Fruit fly (Drosophila melanogaster): ENCODE data around the gene Hipk.

The Hipk gene

DNA sequence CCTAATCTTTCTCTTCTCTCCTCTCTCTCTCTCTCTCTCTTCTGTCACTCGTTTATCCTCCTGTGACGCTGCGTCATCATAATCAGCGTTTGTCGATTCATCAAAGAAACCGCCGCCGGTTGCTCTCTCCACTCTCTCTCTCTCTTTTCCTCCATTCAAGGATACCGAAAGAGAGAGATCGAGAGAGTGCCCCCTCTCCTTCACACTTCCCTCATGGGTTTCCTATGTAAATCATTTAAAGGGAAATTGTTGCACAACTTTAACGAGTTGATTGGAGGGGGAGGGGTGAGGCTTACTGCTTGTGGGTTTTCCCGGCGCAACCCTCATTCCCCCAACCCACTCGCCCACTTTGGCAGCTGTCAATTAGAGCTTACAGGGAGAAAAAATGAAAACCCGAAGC, 1.3 kb downstream of the Hipk start (continued):
- TF ChIP-seq fd64A (GFP tag; optimal IDR thresholded peaks at IDR 0.05) = no peak
- peak in 1 of 2 experiments; percentile 9 for TF ChIP-seq insv (GFP tag; optimal IDR thresholded peaks at IDR 0.05)
- peak in 1 of 2 experiments; percentile 67 for TF ChIP-seq Pdp1 (GFP tag; optimal IDR thresholded peaks at IDR 0.05)
- no peak for TF ChIP-seq Myb (GFP tag; optimal IDR thresholded peaks at IDR 0.05)
- TF ChIP-seq zen (tag; optimal IDR thresholded peaks at IDR 0.05) = peak; percentile 30
- no peak for TF ChIP-seq CG11085 (GFP tag; IDR thresholded peaks at IDR 0.05)
- TF ChIP-seq Lpt (GFP tag; optimal IDR thresholded peaks at IDR 0.05) = no peak
- TF ChIP-seq pb (GFP tag; optimal IDR thresholded peaks at IDR 0.05) = no peak
- no peak for TF ChIP-seq Fer3 (tag; optimal IDR thresholded peaks at IDR 0.05)
- peak; percentile 33; the same call in 1 of the 4 replicates for TF ChIP-seq Dll (GFP tag; IDR thresholded peaks at IDR 0.05; ENCODE audit: partially characterized antibody)
- TF ChIP-seq Gug (GFP tag; IDR thresholded peaks at IDR 0.05) = no peak
- no peak for TF ChIP-seq CG2202 (tag; optimal IDR thresholded peaks at IDR 0.05)
- TF ChIP-seq CG12104 (GFP tag; optimal IDR thresholded peaks at IDR 0.05) = no peak
- TF ChIP-seq her (GFP tag; optimal IDR thresholded peaks at IDR 0.05) = no peak
- TF ChIP-seq CG8924 (tag; optimal IDR thresholded peaks at IDR 0.05) = no peak
- TF ChIP-seq bcd (GFP tag; optimal IDR thresholded peaks at IDR 0.05) = no peak
- TF ChIP-seq gsb-n (tag; optimal IDR thresholded peaks at IDR 0.05) = no peak
- no peak for TF ChIP-seq Adf1 (GFP tag; IDR thresholded peaks at IDR 0.05)
- TF ChIP-seq klu (GFP tag; IDR thresholded peaks at IDR 0.05) = no peak
- no peak for TF ChIP-seq CG1647 (GFP tag; optimal IDR thresholded peaks at IDR 0.05)
- no peak for TF ChIP-seq tin (GFP tag; optimal IDR thresholded peaks at IDR 0.05)
- no peak for TF ChIP-seq exex (tag; optimal IDR thresholded peaks at IDR 0.05)
- TF ChIP-seq Mes4 (GFP tag; optimal IDR thresholded peaks at IDR 0.05) = no peak
- peak; percentile 60 for TF ChIP-seq CG3163 (GFP tag; optimal IDR thresholded peaks at IDR 0.05)
- TF ChIP-seq Jarid2 (GFP tag; optimal IDR thresholded peaks at IDR 0.05) = no peak
- no peak for TF ChIP-seq CG7839 (tag; optimal IDR thresholded peaks at IDR 0.05)
- no peak for TF ChIP-seq Nf-YB (GFP tag; optimal IDR thresholded peaks at IDR 0.05)
- no peak for TF ChIP-seq lbe (GFP tag; optimal IDR thresholded peaks at IDR 0.05)
- no peak for TF ChIP-seq H15 (GFP tag; IDR thresholded peaks at IDR 0.05)
- TF ChIP-seq pita (GFP tag; optimal IDR thresholded peaks at IDR 0.05) = no peak
- no peak for TF ChIP-seq ham (GFP tag; IDR thresholded peaks at IDR 0.05)
- no peak for TF ChIP-seq CG18764 (GFP tag; optimal IDR thresholded peaks at IDR 0.05)
- TF ChIP-seq z (GFP tag; IDR thresholded peaks at IDR 0.05) = peak; percentile 50; the same call in 1 of the 3 replicates
- TF ChIP-seq unc-4 (GFP tag; IDR thresholded peaks at IDR 0.05; ENCODE audit: partially characterized antibody) = 0 out of 2 replicates have a peak, but pooled peaks have one; percentile 29
- no peak for TF ChIP-seq br (optimal IDR thresholded peaks at IDR 0.05)
- no peak for TF ChIP-seq fu2 (GFP tag; optimal IDR thresholded peaks at IDR 0.05)
- no peak for TF ChIP-seq E2f2 (GFP tag; IDR thresholded peaks at IDR 0.05)
- peak; percentile 81 to 96 for TF ChIP-seq Trl (optimal IDR thresholded peaks at IDR 0.05)
- peak; percentile 21 for TF ChIP-seq Trl (GFP tag; optimal IDR thresholded peaks at IDR 0.05)
- no peak for TF ChIP-seq Hmx (GFP tag; optimal IDR thresholded peaks at IDR 0.05)
- no peak for TF ChIP-seq gsb (GFP tag; IDR thresholded peaks at IDR 0.05)
- TF ChIP-seq ase (GFP tag; IDR thresholded peaks at IDR 0.05) = no peak
- no peak for TF ChIP-seq CG33557 (GFP tag; optimal IDR thresholded peaks at IDR 0.05)
- TF ChIP-seq toy (GFP tag; IDR thresholded peaks at IDR 0.05) = no peak
- no peak for TF ChIP-seq Elba2 (GFP tag; optimal IDR thresholded peaks at IDR 0.05)
- peak; percentile 50 for TF ChIP-seq nerfin-1 (tag; optimal IDR thresholded peaks at IDR 0.05)
- TF ChIP-seq CG30020 (tag; optimal IDR thresholded peaks at IDR 0.05) = no peak
- no peak for TF ChIP-seq gfzf (GFP tag; optimal IDR thresholded peaks at IDR 0.05)
- no peak for TF ChIP-seq CG11398 (GFP tag; optimal IDR thresholded peaks at IDR 0.05)
- no peak for TF ChIP-seq CG8359 (GFP tag; optimal IDR thresholded peaks at IDR 0.05; ENCODE audit: borderline replicate concordance)
- no peak for TF ChIP-seq Bdp1 (GFP tag; optimal IDR thresholded peaks at IDR 0.05)
- TF ChIP-seq CG15269 (tag; optimal IDR thresholded peaks at IDR 0.05) = no peak
- no peak for TF ChIP-seq CG15514 (GFP tag; optimal IDR thresholded peaks at IDR 0.05)

Measured in whole organism, embryonic.